Worm (Caenorhabditis elegans): ENCODE data around the gene rig-1.

rig-1 gene

DNA sequence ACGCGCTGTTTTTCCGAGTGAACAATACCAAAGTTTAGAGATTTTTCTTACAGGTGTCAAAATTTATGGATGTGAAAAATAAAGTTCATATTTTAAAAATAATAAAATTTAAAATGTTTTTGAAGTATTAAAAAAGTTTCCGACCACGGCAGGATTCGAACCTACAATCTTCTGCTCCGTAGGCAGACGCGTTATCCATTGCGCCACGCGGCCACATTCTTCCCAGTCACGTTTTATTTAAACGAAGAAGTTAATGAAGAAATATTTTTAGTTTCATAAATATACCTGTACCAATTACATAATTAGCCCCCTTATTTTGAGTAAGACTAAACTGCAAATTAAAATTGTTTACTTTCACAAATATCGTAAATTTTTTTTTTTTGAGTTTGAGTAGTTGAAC, 19.8 kb upstream of the rig-1 start (continued):
- TF ChIP-seq daf-19 (GFP tag; conservative IDR thresholded peaks at IDR 0.05) (no peak), rbr-2 (tag; optimal IDR thresholded peaks at IDR 0.05) (no peak), R02D3.7 (tag; optimal IDR thresholded peaks at IDR 0.05) (no peak), tra-1 (GFP tag; IDR thresholded peaks at IDR 0.05) (peak; percentile 80; the same call in 1 of the 2 replicates), vab-7 (GFP tag; IDR thresholded peaks at IDR 0.05) (peak; percentile 62), zfp-2 (tag; optimal IDR thresholded peaks at IDR 0.05) (no peak), dve-1 (tag; optimal IDR thresholded peaks at IDR 0.05; ENCODE audit: insufficient read depth) (peak; percentile 53)

DNA sequence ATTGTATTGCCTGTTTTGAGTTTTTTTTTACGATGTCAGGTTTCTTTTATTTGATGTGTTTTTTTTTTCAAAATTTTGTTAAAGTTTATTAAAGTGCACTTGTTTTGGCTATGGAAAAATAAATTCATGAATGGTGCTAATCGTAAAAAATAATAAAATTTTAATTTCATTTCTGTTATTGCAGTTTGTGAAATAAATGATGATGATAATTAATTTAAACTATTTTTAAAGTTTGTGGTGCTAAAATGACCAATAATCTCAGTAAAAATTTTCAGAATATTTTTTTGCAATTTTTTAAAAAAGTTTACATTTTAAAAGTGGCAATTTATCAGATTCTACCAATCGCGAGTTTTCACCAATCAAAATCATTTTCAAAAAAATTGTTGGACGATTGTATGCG, 16.6 kb upstream of the rig-1 start, which contains the start of gene stg-2:
stg-2 (minus strand) TSS at position 101 of the 400 bp plus-strand sequence.
- TF ChIP-seq duxl-1 (tag; optimal IDR thresholded peaks at IDR 0.05; ENCODE audit: poor library complexity) (no peak), Y105C5A.15 (GFP tag; IDR thresholded peaks at IDR 0.05) (no peak), unc-39 (tag; optimal IDR thresholded peaks at IDR 0.05) (no peak), ceh-32 (tag; optimal IDR thresholded peaks at IDR 0.05; ENCODE audit: poor library complexity) (no peak), snpc-1.2 (GFP tag; IDR thresholded peaks at IDR 0.05) (no peak), nhr-76 (tag; optimal IDR thresholded peaks at IDR 0.05) (no peak), ceh-82 (tag; optimal IDR thresholded peaks at IDR 0.05) (no peak), mxl-3 (GFP tag; optimal IDR thresholded peaks at IDR 0.05) (no peak), attf-4 (tag; optimal IDR thresholded peaks at IDR 0.05) (no peak), egl-27 (tag; optimal IDR thresholded peaks at IDR 0.05) (no peak)

DNA sequence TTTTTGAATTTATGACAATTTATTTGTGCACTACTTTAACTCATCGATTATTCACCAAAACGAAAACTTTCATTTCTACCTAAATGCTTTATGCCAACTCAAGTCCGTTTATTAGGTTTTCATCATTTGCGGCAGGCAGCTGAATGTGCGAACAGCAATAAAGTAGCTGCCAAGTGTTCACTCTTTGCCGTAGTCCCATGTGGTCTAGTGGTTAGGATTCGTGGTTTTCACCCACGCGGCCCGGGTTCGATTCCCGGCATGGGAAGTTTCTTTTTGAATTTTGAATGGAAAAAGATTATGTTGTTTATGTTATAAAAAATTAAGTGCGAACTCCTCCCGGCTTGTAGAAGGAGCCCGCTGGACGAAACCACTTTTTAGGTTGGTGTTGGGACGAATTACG, 14.1 kb upstream of the rig-1 start:
- TF ChIP-seq ceh-82 (tag; optimal IDR thresholded peaks at IDR 0.05) (no peak), zip-11 (GFP tag; IDR thresholded peaks at IDR 0.05) (0 out of 2 replicates have a peak, but pooled peaks have one; percentile 62), set-16 (GFP tag; IDR thresholded peaks at IDR 0.05) (0 out of 2 replicates have a peak, but pooled peaks have one; percentile 12), unc-62 (GFP tag; optimal IDR thresholded peaks at IDR 0.05 in 1 of 2) (peak in 1 of 2 experiments; percentile 97), unc-62 (tag; optimal IDR thresholded peaks at IDR 0.05) (no peak), nhr-6 (tag; optimal IDR thresholded peaks at IDR 0.05) (no peak), madf-5 (GFP tag; IDR thresholded peaks at IDR 0.05) (0 out of 4 replicates have a peak, but pooled peaks have one; percentile 69 to 70), hlh-11 (tag; optimal IDR thresholded peaks at IDR 0.05) (no peak), lin-29 (GFP tag; IDR thresholded peaks at IDR 0.05) (0 out of 2 replicates have a peak, but pooled peaks have one; percentile 24), hif-1 (tag; optimal IDR thresholded peaks at IDR 0.05) (peak in 1 of 2 experiments; percentile 30), lin-1 (GFP tag; IDR thresholded peaks at IDR 0.05) (peak; percentile 56; the same call in 1 of the 2 replicates), nhr-25 (tag; optimal IDR thresholded peaks at IDR 0.05; ENCODE audit: borderline replicate concordance, insufficient read depth) (no peak), ceh-62 (tag; optimal IDR thresholded peaks at IDR 0.05) (no peak), lin-15B (tag; optimal IDR thresholded peaks at IDR 0.05) (no peak), Y75B8A.6 (GFP tag; IDR thresholded peaks at IDR 0.05) (peak; percentile 59; the same call in 1 of the 2 replicates), ZK337.2 (GFP tag; IDR thresholded peaks at IDR 0.05) (peak; percentile 71; the same call in 1 of the 2 replicates), mdt-29 (GFP tag; IDR thresholded peaks at IDR 0.05) (no peak), zip-2 (tag; optimal IDR thresholded peaks at IDR 0.05) (no peak), mdl-1 (tag; optimal IDR thresholded peaks at IDR 0.05) (peak in 1 of 2 experiments; percentile 24), php-3 (GFP tag; IDR thresholded peaks at IDR 0.05) (peak; percentile 56; the same call in 1 of the 2 replicates), nhr-102 (tag; optimal IDR thresholded peaks at IDR 0.05) (peak; percentile 53), fkh-10 (GFP tag; optimal IDR thresholded peaks at IDR 0.05) (no peak), unc-130 (GFP tag; optimal IDR thresholded peaks at IDR 0.05) (peak; percentile 38), snpc-1.2 (GFP tag; IDR thresholded peaks at IDR 0.05) (peak; percentile 92), pha-4 (GFP tag; IDR thresholded peaks at IDR 0.05) (peak; percentile 88), pha-4 (tag; optimal IDR thresholded peaks at IDR 0.05) (no peak), zfp-2 (tag; optimal IDR thresholded peaks at IDR 0.05) (no peak), Y105C5A.15 (GFP tag; IDR thresholded peaks at IDR 0.05) (peak; percentile 90), pqm-1 (tag; optimal IDR thresholded peaks at IDR 0.05) (no peak), zfp-3 (GFP tag; conservative IDR thresholded peaks at IDR 0.05) (peak; percentile 41; the same call in 1 of the 2 replicates), ztf-11 (tag; optimal IDR thresholded peaks at IDR 0.05) (no peak), gei-8 (GFP tag; optimal IDR thresholded peaks at IDR 0.05) (peak; percentile 78), spr-1 (tag; optimal IDR thresholded peaks at IDR 0.05) (peak; percentile 65), nhr-28 (tag; optimal IDR thresholded peaks at IDR 0.05) (peak; percentile 40)
